Fruit fly (Drosophila melanogaster) whole organism, embryonic: ENCODE results near the gene CG7386.

Experiments used
- Atf-2 ChIP-seq: fragments of 200-800 bp; sonication (Bioruptor generic); optimal IDR thresholded peaks from 2 replicates; lab custom pipeline; 2016; ENCODE audit warnings: missing biosample characterization, missing genetic modification characterization
- CG10267 ChIP-seq: fragments of 200-800 bp; sonication (Bioruptor generic); optimal IDR thresholded peaks from 2 replicates; lab custom pipeline; 2018; ENCODE audit warnings: missing biosample characterization, mild to moderate bottlenecking, missing genetic modification characterization, moderate library complexity
- CG10959 ChIP-seq: fragments of 200-800 bp; sonication (Bioruptor generic); IDR thresholded peaks from 2 replicates; pipeline ENCODE4 v1.3.6; 2022; ENCODE audit warnings: missing biosample characterization, missing genetic modification characterization
- CG12219 ChIP-seq: fragments of 200-800 bp; sonication (Bioruptor generic); optimal IDR thresholded peaks from 3 replicates; lab custom pipeline; 2018; ENCODE audit warnings: missing biosample characterization, mild to moderate bottlenecking, missing genetic modification characterization
- CG15269 ChIP-seq: fragments of 200-800 bp; sonication (Bioruptor generic); optimal IDR thresholded peaks from 2 replicates; lab custom pipeline; 2018; ENCODE audit warnings: missing biosample characterization, mild to moderate bottlenecking, missing genetic modification characterization, moderate library complexity
- CG1529 ChIP-seq: fragments of 200-800 bp; sonication (Bioruptor generic); optimal IDR thresholded peaks from 3 replicates; lab custom pipeline; 2018; ENCODE audit warnings: missing biosample characterization, missing genetic modification characterization
- CG16863 ChIP-seq: fragments of 200-800 bp; sonication (Bioruptor generic); optimal IDR thresholded peaks from 3 replicates; lab custom pipeline; 2016; ENCODE audit warnings: missing biosample characterization, missing genetic modification characterization
- CG17328 ChIP-seq: fragments of 200-800 bp; sonication (Bioruptor generic); IDR thresholded peaks from 2 replicates; pipeline ENCODE4 v1.3.6; 2022; ENCODE audit warnings: missing biosample characterization, missing genetic modification characterization
- CG17361 ChIP-seq: fragments of 200-800 bp; sonication (Bioruptor generic); IDR thresholded peaks from 3 replicates; pipeline ENCODE4 v1.3.6; 2022; ENCODE audit warnings: missing biosample characterization, missing genetic modification characterization
- CG17568 ChIP-seq: fragments of 200-800 bp; sonication (Bioruptor generic); optimal IDR thresholded peaks from 2 replicates; lab custom pipeline; 2018; ENCODE audit warnings: missing biosample characterization, mild to moderate bottlenecking, missing genetic modification characterization, moderate library complexity
- CG30020 ChIP-seq: fragments of 200-800 bp; optimal IDR thresholded peaks from 2 replicates; lab custom pipeline; 2019; ENCODE audit warnings: missing biosample characterization, mild to moderate bottlenecking, missing genetic modification characterization, moderate library complexity
- CG31388 ChIP-seq: fragments of 200-800 bp; sonication (Bioruptor generic); optimal IDR thresholded peaks from 2 replicates; lab custom pipeline; 2016; ENCODE audit warnings: missing biosample characterization, missing genetic modification characterization
- CG33213 ChIP-seq: fragments of 200-800 bp; sonication (Bioruptor generic); optimal IDR thresholded peaks from 3 replicates; lab custom pipeline; 2016; ENCODE audit warnings: missing biosample characterization, missing genetic modification characterization
- CG33557 ChIP-seq: fragments of 200-800 bp; sonication (Bioruptor generic); optimal IDR thresholded peaks from 2 replicates; lab custom pipeline; 2019; ENCODE audit warnings: missing biosample characterization, mild to moderate bottlenecking, missing genetic modification characterization, moderate library complexity
- CG4820 ChIP-seq: fragments of 200-800 bp; sonication (Bioruptor generic); optimal IDR thresholded peaks from 3 replicates; lab custom pipeline; 2016; ENCODE audit warnings: missing biosample characterization, missing genetic modification characterization
- CG4854 ChIP-seq: fragments of 200-800 bp; sonication (Bioruptor generic); optimal IDR thresholded peaks from 2 replicates; lab custom pipeline; 2016; ENCODE audit warnings: missing biosample characterization, missing genetic modification characterization, inconsistent platforms
- CG5953 ChIP-seq: fragments of 200-800 bp; sonication (Bioruptor generic); IDR thresholded peaks from 2 replicates; pipeline ENCODE4 v1.3.6; 2022; ENCODE audit warnings: missing biosample characterization, missing genetic modification characterization
- CG7745 ChIP-seq: fragments of 200-800 bp; sonication (Bioruptor generic); optimal IDR thresholded peaks from 2 replicates; lab custom pipeline; 2018; ENCODE audit warnings: missing biosample characterization, mild to moderate bottlenecking, missing genetic modification characterization, moderate library complexity
- CG8281 ChIP-seq: fragments of 200-800 bp; sonication (Bioruptor generic); optimal IDR thresholded peaks from 2 replicates; lab custom pipeline; 2018; ENCODE audit warnings: missing biosample characterization, mild to moderate bottlenecking, missing genetic modification characterization, moderate library complexity
- CoRest ChIP-seq: fragments of 200-800 bp; sonication (Bioruptor generic); optimal IDR thresholded peaks from 3 replicates; lab custom pipeline; 2018; ENCODE audit warnings: missing biosample characterization, mild to moderate bottlenecking, missing genetic modification characterization, moderate library complexity
- Fer3 ChIP-seq: fragments of 200-800 bp; sonication (Bioruptor generic); optimal IDR thresholded peaks from 2 replicates; lab custom pipeline; 2018; ENCODE audit warnings: missing biosample characterization, mild to moderate bottlenecking, missing genetic modification characterization, moderate library complexity
- Gsc ChIP-seq: fragments of 200-800 bp; sonication (Bioruptor generic); IDR thresholded peaks from 2 replicates; pipeline ENCODE4 v1.3.6; 2022; ENCODE audit warnings: missing biosample characterization, missing genetic modification characterization
- Hr78 ChIP-seq, 2 experiments: fragments of 200-800 bp in 1 of 2; fragments of >200 bp in 1 of 2; sonication (Bioruptor generic) in 1 of 2; optimal IDR thresholded peaks; 2 replicates each; lab custom pipeline; 2017 to 2019; ENCODE audit warnings: missing biosample characterization in 2 of 2, missing genetic modification characterization in 2 of 2, mild to moderate bottlenecking in 1 of 2, moderate library complexity in 1 of 2
- Kr ChIP-seq: fragments of 200-800 bp; sonication (Bioruptor generic); optimal IDR thresholded peaks from 2 replicates; lab custom pipeline; 2017; ENCODE audit warnings: missing biosample characterization, mild to moderate bottlenecking, missing genetic modification characterization
- Oli ChIP-seq: fragments of 200-800 bp; sonication (Bioruptor generic); optimal IDR thresholded peaks from 2 replicates; lab custom pipeline; 2018; ENCODE audit warnings: missing biosample characterization, mild to moderate bottlenecking, missing genetic modification characterization, moderate library complexity
- Spps ChIP-seq: fragments of 200-800 bp; sonication (Bioruptor generic); optimal IDR thresholded peaks from 2 replicates; lab custom pipeline; 2018; ENCODE audit warnings: missing biosample characterization, mild to moderate bottlenecking, missing genetic modification characterization
- Xrp1 ChIP-seq: fragments of 200-800 bp; sonication (Bioruptor generic); IDR thresholded peaks from 2 replicates; pipeline ENCODE4 v1.3.6; 2022; ENCODE audit warnings: missing biosample characterization, missing genetic modification characterization
- ap ChIP-seq: fragments of 200-800 bp; sonication (Bioruptor generic); IDR thresholded peaks from 2 replicates; pipeline ENCODE4 v1.3.6; 2022; ENCODE audit warnings: missing biosample characterization, missing genetic modification characterization
- az2 ChIP-seq: fragments of 200-800 bp; sonication (Bioruptor generic); optimal IDR thresholded peaks from 3 replicates; lab custom pipeline; 2016; ENCODE audit warnings: missing biosample characterization, missing genetic modification characterization
- btn ChIP-seq: fragments of 200-800 bp; sonication (Bioruptor generic); optimal IDR thresholded peaks from 2 replicates; lab custom pipeline; 2016; ENCODE audit warnings: missing biosample characterization, missing genetic modification characterization
- chinmo ChIP-seq: fragments of 200-800 bp; sonication (Bioruptor generic); IDR thresholded peaks from 4 replicates; pipeline ENCODE4 v1.3.6; 2022; ENCODE audit warnings: missing biosample characterization, missing genetic modification characterization; ENCODE audit not compliant: partially characterized antibody
- dm ChIP-seq: fragments of 200-800 bp; sonication (Bioruptor generic); optimal IDR thresholded peaks from 3 replicates; lab custom pipeline; 2016; ENCODE audit warnings: missing biosample characterization, missing genetic modification characterization
- esg ChIP-seq: fragments of 200-800 bp; sonication (Bioruptor generic); conservative IDR thresholded peaks from 2 replicates; pipeline ENCODE4 v1.3.6; 2022; ENCODE audit warnings: missing biosample characterization, missing genetic modification characterization
- ewg ChIP-seq: fragments of 200-800 bp; sonication (Bioruptor generic); optimal IDR thresholded peaks from 3 replicates; lab custom pipeline; 2017; ENCODE audit warnings: mild to moderate bottlenecking, missing biosample characterization, missing genetic modification reagents, missing genetic modification characterization
- ftz-f1 ChIP-seq: fragments of 200-800 bp; sonication (Bioruptor generic); optimal IDR thresholded peaks from 2 replicates; lab custom pipeline; 2016; ENCODE audit warnings: missing biosample characterization, missing genetic modification characterization
- gem ChIP-seq: fragments of 200-800 bp; sonication (Bioruptor generic); optimal IDR thresholded peaks from 2 replicates; lab custom pipeline; 2019; ENCODE audit warnings: missing biosample characterization, mild to moderate bottlenecking, missing genetic modification characterization, moderate library complexity
- kah ChIP-seq: fragments of 200-800 bp; sonication (Bioruptor generic); optimal IDR thresholded peaks from 2 replicates; lab custom pipeline; 2018; ENCODE audit warnings: missing biosample characterization, mild to moderate bottlenecking, missing genetic modification characterization
- onecut ChIP-seq: fragments of 200-800 bp; sonication (Bioruptor generic); IDR thresholded peaks from 2 replicates; pipeline ENCODE4 v1.3.6; 2022; ENCODE audit warnings: missing biosample characterization, missing genetic modification characterization
- org-1 ChIP-seq: fragments of 200-800 bp; sonication (Bioruptor generic); optimal IDR thresholded peaks from 2 replicates; lab custom pipeline; 2017; ENCODE audit warnings: missing biosample characterization, missing genetic modification characterization
- pan ChIP-seq, 4 experiments: fragments of >200 bp in 3 of 4; fragments of 200-800 bp in 1 of 4; sonication (Bioruptor generic) in 1 of 4; optimal IDR thresholded peaks in 3 of 4; IDR thresholded peaks in 1 of 4; 2 replicates each; pipeline versions ENCODE4 v1.3.6 to Lab custom; 2017 to 2022; ENCODE audit warnings: missing biosample characterization in 2 of 4, missing genetic modification characterization in 2 of 4, mixed read lengths in 1 of 4
- salm ChIP-seq: fragments of 200-800 bp; sonication (Bioruptor generic); optimal IDR thresholded peaks from 2 replicates; lab custom pipeline; 2018; ENCODE audit warnings: missing biosample characterization, mild to moderate bottlenecking, missing genetic modification characterization
- sc ChIP-seq, 3 experiments: fragments of >200 bp in 2 of 3; fragments of 200-800 bp in 1 of 3; sonication (Bioruptor generic) in 1 of 3; optimal IDR thresholded peaks; 2 replicates in 2 of 3; 3 replicates in 1 of 3; lab custom pipeline; 2017; ENCODE audit warnings: mild to moderate bottlenecking in 1 of 3, missing biosample characterization in 1 of 3, missing genetic modification characterization in 1 of 3, missing genetic modification reagents in 1 of 3
- schlank ChIP-seq: fragments of 200-800 bp; sonication (Bioruptor generic); optimal IDR thresholded peaks from 2 replicates; lab custom pipeline; 2018; ENCODE audit warnings: missing biosample characterization, mild to moderate bottlenecking, missing genetic modification characterization
- scrt ChIP-seq: fragments of 200-800 bp; sonication (Bioruptor generic); optimal IDR thresholded peaks from 2 replicates; lab custom pipeline; 2018; ENCODE audit warnings: missing biosample characterization, mild to moderate bottlenecking, missing genetic modification characterization, moderate library complexity
- seq ChIP-seq: fragments of 200-800 bp; sonication (Bioruptor generic); IDR thresholded peaks from 2 replicates; pipeline ENCODE4 v1.3.6; 2022; ENCODE audit warnings: missing biosample characterization, missing genetic modification characterization
- shn ChIP-seq: fragments of 200-800 bp; sonication (Bioruptor generic); optimal IDR thresholded peaks from 3 replicates; lab custom pipeline; 2016; ENCODE audit warnings: missing biosample characterization, missing genetic modification characterization
- tap ChIP-seq: fragments of 200-800 bp; optimal IDR thresholded peaks from 3 replicates; lab custom pipeline; 2019; ENCODE audit warnings: missing biosample characterization, mild to moderate bottlenecking, missing genetic modification characterization, moderate library complexity
- tin ChIP-seq: fragments of 200-800 bp; sonication (Bioruptor generic); optimal IDR thresholded peaks from 3 replicates; lab custom pipeline; 2016; ENCODE audit warnings: missing biosample characterization, missing genetic modification characterization
- trem ChIP-seq: fragments of 200-800 bp; optimal IDR thresholded peaks from 3 replicates; lab custom pipeline; 2019; ENCODE audit warnings: missing biosample characterization, mild to moderate bottlenecking, missing genetic modification characterization, moderate library complexity

Gene CG7386

dm6 chr3L:6217212-6217611, 27.7 kb downstream of the CG7386 start (continued):
- TF ChIP-seq CG10267 (tag; lab: Kevin White, UChicago) (peak; percentile 80), tin (peak; percentile 48), CG33557 (GFP tag; lab: Kevin White, UChicago) (peak; percentile 57), Fer3 (peak; percentile 59), CG17568 (GFP tag; lab: Kevin White, UChicago) (no peak), ewg (GFP tag; lab: Kevin White, UChicago) (peak; percentile 50), CG10959 (GFP tag; lab: Robert Waterston, UW) (peak; percentile 66; the same call in 1 of the 2 replicates), salm (tag; lab: Kevin White, UChicago) (peak; percentile 61), CG8281 (tag; lab: Kevin White, UChicago) (peak; percentile 24), onecut (GFP tag; lab: Robert Waterston, UW) (peak; percentile 45), CG30020 (tag; lab: Kevin White, UChicago) (peak; percentile 5), scrt (no peak), ap (0 out of 2 replicates have a peak, but pooled peaks have one; percentile 26), pan (optimal IDR thresholded peaks at IDR 0.05; lab: Kevin White, UChicago) (no peak), pan (GFP tag; optimal IDR thresholded peaks at IDR 0.05 in 1 of 2, IDR thresholded peaks at IDR 0.05 in 1 of 2) (peak in 1 of 2 experiments; percentile 76), CG1529 (GFP tag; lab: Kevin White, UChicago) (peak; percentile 53), schlank (no peak), shn (GFP tag; lab: Kevin White, UChicago) (no peak), CG17328 (GFP tag; lab: Robert Waterston, UW) (peak; percentile 89), tap (tag; lab: Kevin White, UChicago) (peak; percentile 78), Hr78 (GFP tag; optimal IDR thresholded peaks at IDR 0.05; lab: Kevin White, UChicago) (no peak), CG15269 (tag; lab: Kevin White, UChicago) (peak; percentile 60), CG31388 (GFP tag; lab: Kevin White, UChicago) (peak; percentile 10), Xrp1 (GFP tag; lab: Robert Waterston, UW) (peak; percentile 87), CoRest (tag; lab: Kevin White, UChicago) (peak; percentile 72), gem (tag; lab: Kevin White, UChicago) (peak; percentile 90), CG17361 (GFP tag; lab: Robert Waterston, UW) (peak; percentile 82), org-1 (GFP tag; lab: Kevin White, UChicago) (peak; percentile 39), sc (optimal IDR thresholded peaks at IDR 0.05; lab: Kevin White, UChicago) (no peak), sc (GFP tag; optimal IDR thresholded peaks at IDR 0.05; lab: Kevin White, UChicago) (peak; percentile 56), CG7745 (tag; lab: Kevin White, UChicago) (no peak), ftz-f1 (GFP tag; lab: Kevin White, UChicago) (no peak), esg (GFP tag; lab: Robert Waterston, UW) (peak; percentile 66), CG12219 (GFP tag; lab: Kevin White, UChicago) (peak; percentile 46), Spps (peak; percentile 87), CG4820 (GFP tag; lab: Kevin White, UChicago) (peak; percentile 72), Oli (peak; percentile 77), CG33213 (no peak), btn (peak; percentile 2), CG16863 (GFP tag; lab: Kevin White, UChicago) (peak; percentile 53), az2 (GFP tag; lab: Kevin White, UChicago) (peak; percentile 76), trem (peak; percentile 86), chinmo (GFP tag; lab: Robert Waterston, UW) (no peak), Kr (no peak), dm (GFP tag; lab: Kevin White, UChicago) (peak; percentile 19), CG5953 (peak; percentile 37; the same call in 1 of the 2 replicates), Atf-2 (GFP tag; lab: Kevin White, UChicago) (peak; percentile 67), seq (GFP tag; lab: Robert Waterston, UW) (peak; percentile 31; the same call in 1 of the 2 replicates), CG4854 (peak; percentile 2), Gsc (GFP tag; lab: Robert Waterston, UW) (no peak), kah (peak; percentile 16)
